Worm (Caenorhabditis elegans) whole organism, L1 larva: ENCODE data around the gene Y57G11C.46.
"Not testable (repeated sequence)": the region's sequence is repeated elsewhere in the genome, so short reads cannot be mapped to it uniquely, and the experiment has no call there.

ENCODE experiments used
- C16A3.4 ChIP-seq: fragments of 150-350 bp; optimal IDR thresholded peaks from 2 replicates; lab custom pipeline; 2014; ENCODE audit warnings: missing biosample characterization, missing genetic modification characterization
- Y116A8C.19 ChIP-seq: sonication (generic microtip); optimal IDR thresholded peaks from 2 replicates; lab custom pipeline; 2016; ENCODE audit warnings: missing compliant biosample characterization, missing genetic modification characterization, borderline replicate concordance
- aly-2 ChIP-seq: fragments of 150-350 bp; optimal IDR thresholded peaks from 2 replicates; lab custom pipeline; 2014; ENCODE audit warnings: missing biosample characterization, missing genetic modification characterization
- ama-1 ChIP-seq: fragments of 150-350 bp; optimal IDR thresholded peaks from 2 replicates; lab custom pipeline; 2014
- ceh-63 ChIP-seq: fragments of 200-800 bp; sonication (Bioruptor generic); optimal IDR thresholded peaks from 2 replicates; lab custom pipeline; 2018; ENCODE audit warnings: mild to moderate bottlenecking, missing genetic modification characterization, missing compliant biosample characterization
- ceh-8 ChIP-seq: fragments of 200-800 bp; sonication (Bioruptor generic); optimal IDR thresholded peaks from 2 replicates; lab custom pipeline; 2018; ENCODE audit warnings: mild to moderate bottlenecking, missing genetic modification characterization, moderate library complexity, missing compliant biosample characterization
- ceh-88 ChIP-seq: fragments of 200-800 bp; sonication (Bioruptor generic); IDR thresholded peaks from 2 replicates; pipeline ENCODE4 v1.3.6; 2022; ENCODE audit warnings: missing genetic modification characterization, missing compliant biosample characterization
- ceh-90 ChIP-seq: sonication (generic microtip); optimal IDR thresholded peaks from 2 replicates; lab custom pipeline; 2016; ENCODE audit warnings: missing genetic modification characterization, missing compliant biosample characterization
- ces-1 ChIP-seq: fragments of 150-350 bp; optimal IDR thresholded peaks from 2 replicates; lab custom pipeline; 2014; ENCODE audit warnings: missing biosample characterization, missing genetic modification reagents, missing genetic modification characterization
- dpl-1 ChIP-seq, 3 experiments: fragments of 150-350 bp in 2 of 3; sonication (generic microtip) in 1 of 3; optimal IDR thresholded peaks; 2 replicates each; lab custom pipeline; 2014 to 2017; ENCODE audit warnings: missing biosample characterization in 3 of 3, missing genetic modification characterization in 3 of 3, missing genetic modification reagents in 3 of 3
- dsc-1 ChIP-seq: sonication (generic microtip); optimal IDR thresholded peaks from 2 replicates; lab custom pipeline; 2016; ENCODE audit warnings: mild to moderate bottlenecking, missing genetic modification characterization, missing compliant biosample characterization
- efl-1 ChIP-seq, 4 experiments: fragments of 150-350 bp; optimal IDR thresholded peaks in 3 of 4; peaks in 1 of 4; 1 replicate in 1 of 4; 2 replicates in 3 of 4; lab custom pipeline; 2014; ENCODE audit warnings: missing biosample characterization in 2 of 4, missing genetic modification characterization in 2 of 4, missing genetic modification reagents in 2 of 4
- efl-3 ChIP-seq: fragments of 200-800 bp; sonication (Bioruptor generic); optimal IDR thresholded peaks from 2 replicates; lab custom pipeline; 2018; ENCODE audit warnings: mild to moderate bottlenecking, missing genetic modification characterization, missing compliant biosample characterization
- egl-13 ChIP-seq: sonication (generic microtip); optimal IDR thresholded peaks from 2 replicates; lab custom pipeline; 2016; ENCODE audit warnings: missing genotype, missing genetic modification reagents, missing genetic modification characterization, missing compliant biosample characterization
- elt-2 ChIP-seq: sonication (generic microtip); optimal IDR thresholded peaks from 2 replicates; lab custom pipeline; 2016; ENCODE audit warnings: missing genetic modification characterization, mild to moderate bottlenecking, inconsistent platforms, missing compliant biosample characterization, missing genetic modification reagents
- fkh-10 ChIP-seq: sonication (generic microtip); optimal IDR thresholded peaks from 2 replicates; lab custom pipeline; 2017; ENCODE audit warnings: missing biosample characterization, missing genetic modification reagents, missing genetic modification characterization
- fkh-4 ChIP-seq: sonication (generic microtip); optimal IDR thresholded peaks from 2 replicates; lab custom pipeline; 2016; ENCODE audit warnings: missing compliant biosample characterization, missing genetic modification characterization, borderline replicate concordance
- hpl-2 ChIP-seq: fragments of 150-350 bp; optimal IDR thresholded peaks from 2 replicates; lab custom pipeline; 2014; ENCODE audit warnings: missing biosample characterization, missing genetic modification reagents, missing genetic modification characterization
- irx-1 ChIP-seq: sonication (generic microtip); optimal IDR thresholded peaks from 2 replicates; lab custom pipeline; 2016; ENCODE audit warnings: missing genetic modification characterization, missing compliant biosample characterization
- lin-15B ChIP-seq: fragments of 150-350 bp; sonication (generic microtip); optimal IDR thresholded peaks from 3 replicates; lab custom pipeline; 2014; ENCODE audit warnings: missing biosample characterization, missing genetic modification characterization
- lir-3 ChIP-seq: sonication (generic microtip); optimal IDR thresholded peaks from 2 replicates; lab custom pipeline; 2016; ENCODE audit warnings: mild to moderate bottlenecking, missing genetic modification characterization, moderate library complexity, missing compliant biosample characterization; ENCODE audit not compliant: poor library complexity
- lsy-2 ChIP-seq, 2 experiments: fragments of 150-350 bp; optimal IDR thresholded peaks; 2 replicates each; lab custom pipeline; 2014; ENCODE audit warnings: missing biosample characterization in 2 of 2, missing genetic modification characterization in 2 of 2
- mab-9 ChIP-seq: fragments of 200-800 bp; sonication (Bioruptor generic); IDR thresholded peaks from 2 replicates; pipeline ENCODE4 v1.3.6; 2022; ENCODE audit warnings: missing genetic modification reagents, missing genetic modification characterization, missing compliant biosample characterization
- mdl-1 ChIP-seq, 2 experiments: fragments of 150-350 bp; optimal IDR thresholded peaks; 2 replicates each; lab custom pipeline; 2014 to 2017; ENCODE audit warnings: missing biosample characterization in 2 of 2, missing genetic modification characterization in 2 of 2, inconsistent platforms in 1 of 2
- mep-1 ChIP-seq: fragments of 150-350 bp; optimal IDR thresholded peaks from 2 replicates; lab custom pipeline; 2014; ENCODE audit warnings: missing biosample characterization, missing genetic modification characterization
- nhr-11 ChIP-seq: fragments of 150-350 bp; optimal IDR thresholded peaks from 2 replicates; lab custom pipeline; 2014; ENCODE audit warnings: missing biosample characterization, missing genetic modification characterization
- nhr-71 ChIP-seq: sonication (generic microtip); optimal IDR thresholded peaks from 2 replicates; lab custom pipeline; 2016; ENCODE audit warnings: mild to moderate bottlenecking, missing genetic modification characterization, moderate library complexity, missing compliant biosample characterization
- pax-3 ChIP-seq: fragments of 200-800 bp; sonication (Bioruptor generic); optimal IDR thresholded peaks from 2 replicates; lab custom pipeline; 2018; ENCODE audit warnings: mild to moderate bottlenecking, missing genetic modification characterization, moderate library complexity, missing compliant biosample characterization
- pqm-1 ChIP-seq: sonication (generic microtip); optimal IDR thresholded peaks from 3 replicates; lab custom pipeline; 2017; ENCODE audit warnings: missing biosample characterization, missing genetic modification characterization
- snpc-4 ChIP-seq: fragments of 150-350 bp; optimal IDR thresholded peaks from 2 replicates; lab custom pipeline; 2014; ENCODE audit warnings: missing biosample characterization, missing genetic modification characterization
- snu-23 ChIP-seq: sonication (generic microtip); optimal IDR thresholded peaks from 2 replicates; lab custom pipeline; 2016; ENCODE audit warnings: missing genetic modification characterization, missing compliant biosample characterization
- sup-37 ChIP-seq: fragments of 200-800 bp; sonication (Bioruptor generic); optimal IDR thresholded peaks from 2 replicates; lab custom pipeline; 2018; ENCODE audit warnings: mild to moderate bottlenecking, missing genetic modification characterization, missing compliant biosample characterization
- swsn-7 ChIP-seq: sonication (generic microtip); optimal IDR thresholded peaks from 2 replicates; lab custom pipeline; 2016; ENCODE audit warnings: missing genetic modification characterization, missing compliant biosample characterization
- unc-130 ChIP-seq: fragments of 150-350 bp; optimal IDR thresholded peaks from 2 replicates; lab custom pipeline; 2017; ENCODE audit warnings: missing biosample characterization, missing genetic modification characterization, inconsistent platforms
- unc-62 ChIP-seq: fragments of 150-350 bp; optimal IDR thresholded peaks from 2 replicates; lab custom pipeline; 2014; ENCODE audit warnings: missing biosample characterization, missing genetic modification reagents, missing genetic modification characterization
- unc-86 ChIP-seq: sonication (generic microtip); optimal IDR thresholded peaks from 2 replicates; lab custom pipeline; 2016; ENCODE audit warnings: missing genetic modification characterization, missing compliant biosample characterization
- zip-4 ChIP-seq: fragments of 200-800 bp; sonication (Bioruptor generic); optimal IDR thresholded peaks from 2 replicates; lab custom pipeline; 2018; ENCODE audit warnings: mild to moderate bottlenecking, missing genetic modification characterization, moderate library complexity, missing compliant biosample characterization
- ztf-4 ChIP-seq: fragments of 150-350 bp; optimal IDR thresholded peaks from 2 replicates; lab custom pipeline; 2014; ENCODE audit warnings: missing biosample characterization, missing genetic modification characterization

Y57G11C.46 gene

ce11 chrIV:14780566-14780965 lies 35.6 kb downstream of the Y57G11C.46 start:
- TF ChIP-seq efl-1 (optimal IDR thresholded peaks at IDR 0.05; lab: Kevin White, UChicago) (peak in 1 of 2 experiments; percentile 29), efl-1 (GFP tag; optimal IDR thresholded peaks at IDR 0.05 in 1 of 2; lab: Kevin White, UChicago) (peak in 1 of 2 experiments; percentile 8)

DNA sequence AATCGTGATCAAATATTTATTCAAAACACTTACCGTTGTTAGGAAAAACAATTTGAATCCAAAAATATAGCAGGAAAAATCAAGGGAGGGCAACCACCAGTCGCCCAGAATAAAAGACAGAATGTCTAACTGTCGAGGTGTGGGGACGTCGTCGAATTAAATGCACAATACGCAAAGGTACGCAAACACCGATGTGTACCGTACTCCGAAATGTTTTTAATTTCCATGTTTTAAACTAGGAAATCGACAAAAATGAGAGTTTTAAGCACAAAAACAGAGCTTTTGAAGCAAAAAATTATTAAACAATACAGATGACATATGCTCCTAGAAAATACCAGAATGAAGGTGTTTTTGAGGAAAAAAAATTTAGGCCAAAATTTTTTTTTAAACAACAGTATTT lies 41.7 kb downstream of the Y57G11C.46 start, which contains the start of gene Y57G11C.51:
TSS of gene Y57G11C.51 (minus strand) at position 101 of the 400 bp plus-strand sequence.
- not testable (repeated sequence) for TF ChIP-seq mdl-1 (tag; optimal IDR thresholded peaks at IDR 0.05; lab: Kevin White, UChicago); ceh-90 (tag; lab: Kevin White, UChicago); zip-4 (GFP tag; lab: Kevin White, UChicago)

- TF ChIP-seq dpl-1 (GFP tag; optimal IDR thresholded peaks at IDR 0.05; lab: Kevin White, UChicago) (peak in 1 of 3 experiments; percentile 10), lir-3 (tag; lab: Kevin White, UChicago) (no peak), unc-86 (tag; lab: Kevin White, UChicago) (peak; percentile 68), efl-1 (optimal IDR thresholded peaks at IDR 0.05; lab: Kevin White, UChicago) (no peak), efl-1 (GFP tag; optimal IDR thresholded peaks at IDR 0.05 in 1 of 2; lab: Kevin White, UChicago) (peak in 1 of 2 experiments; percentile 60)
- TF ChIP-seq, all 84 proteins: peak for 3
These were observed 42.7 kb downstream of the Y57G11C.46 start, which contains the start of gene Y57G11C.36 for ce11 chrIV:14773280-14774071. Gene Y57G11C.36, minus strand, starts transcription at chrIV:14773781.

- TF ChIP-seq nhr-11 (no peak), ces-1 (GFP tag; lab: Kevin White, UChicago) (no peak), fkh-4 (tag; lab: Kevin White, UChicago) (no peak), efl-3 (GFP tag; lab: Kevin White, UChicago) (no peak), aly-2 (no peak), pax-3 (tag; lab: Kevin White, UChicago) (no peak), nhr-71 (tag; lab: Kevin White, UChicago) (no peak), zip-4 (GFP tag; lab: Kevin White, UChicago) (no peak), swsn-7 (no peak), pqm-1 (no peak), hpl-2 (GFP tag; lab: Kevin White, UChicago) (no peak), mep-1 (tag; lab: Kevin White, UChicago) (no peak), elt-2 (tag; lab: Kevin White, UChicago) (no peak), ceh-88 (GFP tag; lab: Robert Waterston, UW) (no peak)
These were observed 44.9 kb downstream of the Y57G11C.46 start, which contains the start of gene degl-1 for ce11 chrIV:14771325-14771724. Gene degl-1, minus strand, starts transcription at chrIV:14771425.

DNA sequence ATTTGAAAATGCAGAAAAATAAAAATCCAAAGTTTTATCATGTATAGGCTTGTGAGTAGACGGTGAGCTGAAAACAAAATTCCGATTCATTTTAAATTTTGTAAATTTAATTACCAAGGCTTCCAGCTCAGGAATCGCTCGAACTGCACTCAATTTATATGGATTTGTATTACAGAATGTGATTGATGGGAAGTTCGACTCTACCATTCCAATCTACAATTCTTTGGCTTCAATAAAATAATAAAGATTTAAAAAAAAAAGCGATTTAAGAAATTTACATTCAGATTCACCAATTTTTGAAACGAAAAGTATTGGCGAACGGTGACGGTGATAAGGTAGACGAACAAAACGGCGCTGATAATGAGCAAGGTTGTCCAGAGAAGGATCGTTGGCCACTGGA lies 45.5 kb downstream of the Y57G11C.46 start:
- TF ChIP-seq lin-15B (no peak), efl-1 (optimal IDR thresholded peaks at IDR 0.05; lab: Kevin White, UChicago) (no peak), efl-1 (GFP tag; optimal IDR thresholded peaks at IDR 0.05 in 1 of 2; lab: Kevin White, UChicago) (peak in 1 of 2 experiments; percentile 42), lsy-2 (tag; optimal IDR thresholded peaks at IDR 0.05; lab: Kevin White, UChicago) (no peak)

ce11 chrIV:14769218-14769835 lies 46.9 kb downstream of the Y57G11C.46 start, which contains the start of gene Y57G11C.43:
Gene Y57G11C.43, plus strand, starts transcription at chrIV:14769441.
- no peak for TF ChIP-seq Y116A8C.19
- no peak for TF ChIP-seq ceh-90 (tag; lab: Kevin White, UChicago)
- TF ChIP-seq pqm-1: no peak
- TF ChIP-seq C16A3.4 (tag; lab: Kevin White, UChicago): no peak
- TF ChIP-seq irx-1 (tag; lab: Kevin White, UChicago): no peak
- TF ChIP-seq dsc-1 (tag; lab: Kevin White, UChicago): no peak
- no peak for TF ChIP-seq unc-62 (GFP tag; lab: Kevin White, UChicago)
- no peak for TF ChIP-seq fkh-4 (tag; lab: Kevin White, UChicago)
- no peak for TF ChIP-seq fkh-10 (GFP tag; lab: Kevin White, UChicago)
- TF ChIP-seq ceh-63 (GFP tag; lab: Kevin White, UChicago): no peak
- no peak for TF ChIP-seq aly-2
- no peak for TF ChIP-seq ama-1
- TF ChIP-seq snpc-4: no peak
- TF ChIP-seq ceh-8 (GFP tag; lab: Kevin White, UChicago): no peak
- TF ChIP-seq egl-13: no peak
- TF ChIP-seq unc-130: no peak
- TF ChIP-seq ztf-4 (tag; lab: Kevin White, UChicago): no peak
- no peak for TF ChIP-seq sup-37
- TF ChIP-seq mab-9: no peak
- TF ChIP-seq snu-23 (GFP tag; lab: Kevin White, UChicago): no peak
